Worm (Caenorhabditis elegans): ENCODE results near the gene his-62.
A peak's percentile ranks its signal among the peaks of the same experiment; 100 is the strongest.

- TF ChIP-seq tbx-2 (tag; optimal IDR thresholded peaks at IDR 0.05) (no peak), mab-9 (GFP tag; IDR thresholded peaks at IDR 0.05) (no peak), lin-13 (GFP tag; optimal IDR thresholded peaks at IDR 0.05) (no peak), blmp-1 (tag; optimal IDR thresholded peaks at IDR 0.05) (peak; percentile 87), nhr-12 (tag; optimal IDR thresholded peaks at IDR 0.05) (no peak), Y116A8C.19 (tag; optimal IDR thresholded peaks at IDR 0.05; ENCODE audit: borderline replicate concordance) (no peak), egl-27 (tag; optimal IDR thresholded peaks at IDR 0.05) (no peak)
These were observed 44.1 kb downstream of the his-62 start for ce11 chrIV:7530226-7531070.
